Worm (Caenorhabditis elegans) whole organism, L4 larva: ENCODE data around the gene cpsf-1.

Experiments used
- egl-27 ChIP-seq: sonication (generic microtip); optimal IDR thresholded peaks from 3 replicates; lab custom pipeline; 2017; ENCODE audit warnings: missing biosample characterization, missing genetic modification reagents, missing genetic modification characterization
- fos-1 ChIP-seq: fragments of 150-350 bp; optimal IDR thresholded peaks from 2 replicates; lab custom pipeline; 2014; ENCODE audit warnings: missing biosample characterization, missing genetic modification characterization
- lin-39 ChIP-seq: fragments of 150-350 bp; optimal IDR thresholded peaks from 2 replicates; lab custom pipeline; 2014; ENCODE audit warnings: missing biosample characterization, missing genetic modification reagents, missing genetic modification characterization
- nhr-77 ChIP-seq: fragments of 150-350 bp; optimal IDR thresholded peaks from 2 replicates; lab custom pipeline; 2014; ENCODE audit warnings: missing biosample characterization, missing genetic modification characterization

- no peak for TF ChIP-seq fos-1
- TF ChIP-seq nhr-77: no peak
- no peak for TF ChIP-seq egl-27
- TF ChIP-seq lin-39 (tag; lab: Kevin White, UChicago): no peak
These were observed 19.5 kb upstream of the cpsf-1 start for ce11 chrIV:2052337-2052736.
